Fruit fly (Drosophila melanogaster) whole organism, prepupa: Measurements from ENCODE around the gene dock.

Experiments
- Blimp-1 ChIP-seq: fragments of 200-800 bp; sonication (Bioruptor generic); optimal IDR thresholded peaks from 3 replicates; lab custom pipeline; 2017; ENCODE audit warnings: missing biosample characterization, missing genetic modification characterization, mild to moderate bottlenecking, moderate library complexity, missing genetic modification reagents
- CG10669 ChIP-seq: fragments of 200-800 bp; sonication (Bioruptor generic); optimal IDR thresholded peaks from 3 replicates; lab custom pipeline; 2018; ENCODE audit warnings: missing biosample characterization, mild to moderate bottlenecking, missing genetic modification characterization, moderate library complexity
- CG11294 ChIP-seq: fragments of 200-800 bp; sonication (Bioruptor generic); IDR thresholded peaks from 2 replicates; pipeline ENCODE4 v1.3.6; 2022; ENCODE audit warnings: missing biosample characterization, missing genetic modification characterization
- CG11762 ChIP-seq: fragments of 200-800 bp; sonication (Bioruptor generic); optimal IDR thresholded peaks from 3 replicates; lab custom pipeline; 2016; ENCODE audit warnings: missing biosample characterization, missing genetic modification characterization; ENCODE audit not compliant: insufficient read depth
- CG11902 ChIP-seq: fragments of 200-800 bp; sonication (Bioruptor generic); optimal IDR thresholded peaks from 3 replicates; lab custom pipeline; 2016; ENCODE audit warnings: missing biosample characterization, missing genetic modification characterization
- CG15336 ChIP-seq: fragments of 200-800 bp; sonication (Bioruptor generic); IDR thresholded peaks from 2 replicates; pipeline ENCODE4 v1.3.6; 2022; ENCODE audit warnings: missing biosample characterization, missing genetic modification characterization
- CG1621 ChIP-seq: fragments of 200-800 bp; sonication (Bioruptor generic); optimal IDR thresholded peaks from 3 replicates; lab custom pipeline; 2018; ENCODE audit warnings: missing biosample characterization, mild to moderate bottlenecking, missing genetic modification characterization
- CG16779 ChIP-seq: fragments of 200-800 bp; sonication (Bioruptor generic); optimal IDR thresholded peaks from 3 replicates; lab custom pipeline; 2017; ENCODE audit warnings: missing biosample characterization, mild to moderate bottlenecking, missing genetic modification characterization
- CG3032 ChIP-seq: fragments of 200-800 bp; optimal IDR thresholded peaks from 2 replicates; lab custom pipeline; 2019; ENCODE audit warnings: missing biosample characterization, mild to moderate bottlenecking, missing genetic modification characterization, moderate library complexity
- CG31627 ChIP-seq: fragments of 200-800 bp; sonication (Bioruptor generic); optimal IDR thresholded peaks from 3 replicates; lab custom pipeline; 2016; ENCODE audit warnings: missing biosample characterization, missing genetic modification characterization
- CG32006 ChIP-seq: fragments of 200-800 bp; sonication (Bioruptor generic); optimal IDR thresholded peaks from 3 replicates; lab custom pipeline; 2017; ENCODE audit warnings: missing biosample characterization, mild to moderate bottlenecking, missing genetic modification characterization
- CG34406 ChIP-seq: fragments of 200-800 bp; sonication (Bioruptor generic); optimal IDR thresholded peaks from 3 replicates; lab custom pipeline; 2016; ENCODE audit warnings: missing biosample characterization, missing genetic modification characterization
- CG4318 ChIP-seq: fragments of 200-800 bp; sonication (Bioruptor generic); optimal IDR thresholded peaks from 3 replicates; lab custom pipeline; 2017; ENCODE audit warnings: missing biosample characterization, mild to moderate bottlenecking, missing genetic modification characterization
- CG6163 ChIP-seq: fragments of 200-800 bp; sonication (Bioruptor generic); IDR thresholded peaks from 3 replicates; pipeline ENCODE4 v1.3.6; 2022; ENCODE audit warnings: missing biosample characterization, missing genetic modification characterization
- CG6276 ChIP-seq: fragments of 200-800 bp; sonication (Bioruptor generic); optimal IDR thresholded peaks from 2 replicates; lab custom pipeline; 2017; ENCODE audit warnings: missing biosample characterization, mild to moderate bottlenecking, missing genetic modification characterization
- CG6808 ChIP-seq: fragments of 200-800 bp; sonication (Bioruptor generic); optimal IDR thresholded peaks from 3 replicates; lab custom pipeline; 2017; ENCODE audit warnings: missing biosample characterization, missing genetic modification characterization, mild to moderate bottlenecking, moderate library complexity, missing genetic modification reagents
- CG6854 ChIP-seq: fragments of 200-800 bp; sonication (Bioruptor generic); optimal IDR thresholded peaks from 2 replicates; lab custom pipeline; 2017; ENCODE audit warnings: missing biosample characterization, mild to moderate bottlenecking, missing genetic modification characterization
- CG8319 ChIP-seq: fragments of 200-800 bp; sonication (Bioruptor generic); optimal IDR thresholded peaks from 3 replicates; lab custom pipeline; 2016; ENCODE audit warnings: missing biosample characterization, missing genetic modification characterization
- CG8632 ChIP-seq: fragments of 200-800 bp; sonication (Bioruptor generic); optimal IDR thresholded peaks from 3 replicates; lab custom pipeline; 2016; ENCODE audit warnings: missing biosample characterization, missing genetic modification characterization
- CG9139 ChIP-seq: fragments of 200-800 bp; sonication (Bioruptor generic); optimal IDR thresholded peaks from 3 replicates; lab custom pipeline; 2017; ENCODE audit warnings: missing biosample characterization, mild to moderate bottlenecking, missing genetic modification characterization
- Eip75B ChIP-seq: fragments of 200-800 bp; sonication (Bioruptor generic); optimal IDR thresholded peaks from 3 replicates; lab custom pipeline; 2016; ENCODE audit warnings: missing biosample characterization, missing genetic modification characterization
- Eip93F ChIP-seq: fragments of 200-800 bp; sonication (Bioruptor generic); optimal IDR thresholded peaks from 2 replicates; lab custom pipeline; 2016; ENCODE audit warnings: missing biosample characterization, mild to moderate bottlenecking, missing genetic modification characterization
- Ets21C ChIP-seq: fragments of 200-800 bp; sonication (Bioruptor generic); optimal IDR thresholded peaks from 3 replicates; lab custom pipeline; 2016; ENCODE audit warnings: missing biosample characterization, missing genetic modification characterization
- Gug ChIP-seq: fragments of 200-800 bp; sonication (Bioruptor generic); IDR thresholded peaks from 2 replicates; pipeline ENCODE4 v1.3.6; 2022; ENCODE audit warnings: missing biosample characterization, missing genetic modification characterization
- Hr38 ChIP-seq: sonication (Bioruptor generic); optimal IDR thresholded peaks from 2 replicates; lab custom pipeline; 2016; ENCODE audit warnings: missing biosample characterization, missing genetic modification characterization
- Hr39 ChIP-seq: fragments of 200-800 bp; sonication (Bioruptor generic); optimal IDR thresholded peaks from 2 replicates; lab custom pipeline; 2016; ENCODE audit warnings: missing biosample characterization, missing genetic modification characterization
- Lpt ChIP-seq: fragments of 200-800 bp; sonication (Bioruptor generic); optimal IDR thresholded peaks from 3 replicates; lab custom pipeline; 2016; ENCODE audit warnings: missing biosample characterization, missing genetic modification characterization
- OdsH ChIP-seq: fragments of 200-800 bp; sonication (Bioruptor generic); optimal IDR thresholded peaks from 3 replicates; lab custom pipeline; 2016; ENCODE audit warnings: missing biosample characterization, missing genetic modification characterization
- Smox ChIP-seq: fragments of 200-800 bp; sonication (Bioruptor generic); optimal IDR thresholded peaks from 3 replicates; lab custom pipeline; 2016; ENCODE audit warnings: missing biosample characterization, missing genetic modification characterization
- Sox102F ChIP-seq: fragments of 200-800 bp; sonication (Bioruptor generic); optimal IDR thresholded peaks from 2 replicates; lab custom pipeline; 2016; ENCODE audit warnings: missing biosample characterization, mild to moderate bottlenecking, missing genetic modification characterization
- Sox15 ChIP-seq: fragments of 200-800 bp; sonication (Bioruptor generic); optimal IDR thresholded peaks from 3 replicates; lab custom pipeline; 2016; ENCODE audit warnings: missing biosample characterization, missing genetic modification characterization
- acj6 ChIP-seq: fragments of 200-800 bp; sonication (Bioruptor generic); optimal IDR thresholded peaks from 3 replicates; lab custom pipeline; 2016; ENCODE audit warnings: missing biosample characterization, missing genetic modification characterization
- cyc ChIP-seq: fragments of 200-800 bp; sonication (Bioruptor generic); optimal IDR thresholded peaks from 3 replicates; lab custom pipeline; 2016; ENCODE audit warnings: missing biosample characterization, missing genetic modification characterization
- dac ChIP-seq: fragments of 200-800 bp; sonication (Bioruptor generic); optimal IDR thresholded peaks from 2 replicates; lab custom pipeline; 2017; ENCODE audit warnings: missing biosample characterization, mild to moderate bottlenecking, missing genetic modification characterization
- dsx ChIP-seq: fragments of 200-800 bp; optimal IDR thresholded peaks from 3 replicates; lab custom pipeline; 2019; ENCODE audit warnings: missing biosample characterization, mild to moderate bottlenecking, missing genetic modification characterization, moderate library complexity; ENCODE audit not compliant: poor library complexity, severe bottlenecking
- eg ChIP-seq: fragments of 200-800 bp; sonication (Bioruptor generic); IDR thresholded peaks from 3 replicates; pipeline ENCODE4 v1.3.6; 2022; ENCODE audit warnings: missing biosample characterization, missing genetic modification characterization
- esn ChIP-seq: fragments of 200-800 bp; sonication (Bioruptor generic); optimal IDR thresholded peaks from 2 replicates; lab custom pipeline; 2016; ENCODE audit warnings: missing biosample characterization, mild to moderate bottlenecking, missing genetic modification characterization, moderate library complexity
- fd59A ChIP-seq: fragments of 200-800 bp; sonication (Bioruptor generic); optimal IDR thresholded peaks from 2 replicates; lab custom pipeline; 2017; ENCODE audit warnings: missing biosample characterization, mild to moderate bottlenecking, missing genetic modification characterization, missing genetic modification reagents
- fd85E ChIP-seq: fragments of 200-800 bp; sonication (Bioruptor generic); optimal IDR thresholded peaks from 3 replicates; lab custom pipeline; 2016; ENCODE audit warnings: missing biosample characterization, missing genetic modification characterization
- net ChIP-seq: fragments of 200-800 bp; sonication (Bioruptor generic); optimal IDR thresholded peaks from 3 replicates; lab custom pipeline; 2016; ENCODE audit warnings: missing biosample characterization, missing genetic modification characterization
- pdm3 ChIP-seq: fragments of 200-800 bp; sonication (Bioruptor generic); optimal IDR thresholded peaks from 3 replicates; lab custom pipeline; 2016; ENCODE audit warnings: missing biosample characterization, missing genetic modification characterization
- salr ChIP-seq, 2 experiments: fragments of 200-800 bp; sonication (Bioruptor generic); optimal IDR thresholded peaks; 3 replicates each; lab custom pipeline; 2016 to 2018; ENCODE audit warnings: missing biosample characterization in 2 of 2, missing genetic modification characterization in 2 of 2, mild to moderate bottlenecking in 1 of 2
- spab ChIP-seq: fragments of 200-800 bp; sonication (Bioruptor generic); optimal IDR thresholded peaks from 2 replicates; lab custom pipeline; 2017; ENCODE audit warnings: missing biosample characterization, mild to moderate bottlenecking, missing genetic modification characterization, missing genetic modification reagents
- svp ChIP-seq: fragments of 200-800 bp; sonication (Bioruptor generic); peaks from one replicate; lab custom pipeline; 2016; ENCODE audit warnings: missing biosample characterization, missing genetic modification characterization
- vri ChIP-seq: fragments of 200-800 bp; sonication (Bioruptor generic); optimal IDR thresholded peaks from 3 replicates; lab custom pipeline; 2016; ENCODE audit warnings: missing biosample characterization, mild to moderate bottlenecking, missing genetic modification characterization

The dock gene

DNA sequence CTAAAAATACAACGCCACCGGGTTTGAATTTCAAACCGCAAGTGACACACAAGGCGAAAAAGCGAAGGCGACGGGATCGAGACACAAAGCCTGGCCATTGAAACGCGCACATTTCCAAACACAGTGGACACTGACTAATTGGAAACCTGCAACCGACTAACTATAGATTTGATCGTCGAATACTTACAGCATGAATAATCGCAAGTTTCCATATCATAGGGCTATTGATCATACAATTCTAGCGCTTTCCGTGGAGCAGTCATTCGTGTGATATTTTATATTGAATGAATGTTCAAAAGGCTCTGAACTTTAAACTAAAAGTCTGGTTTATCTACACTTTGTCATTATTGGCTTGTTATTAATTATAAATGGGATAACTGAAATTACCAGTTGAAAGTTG lies 17.5 kb downstream of the dock start (continued):
- TF ChIP-seq Blimp-1: peak; percentile 1
- peak; percentile 35 for TF ChIP-seq CG32006 (GFP tag; lab: Kevin White, UChicago)
- no peak for TF ChIP-seq CG11294 (GFP tag; lab: Robert Waterston, UW)
- TF ChIP-seq acj6: no peak
- TF ChIP-seq fd59A (GFP tag; lab: Kevin White, UChicago): no peak
- no peak for TF ChIP-seq CG10669 (GFP tag; lab: Kevin White, UChicago)
- no peak for TF ChIP-seq CG6163 (GFP tag; lab: Robert Waterston, UW)
- TF ChIP-seq CG11902 (GFP tag; lab: Kevin White, UChicago): no peak
- no peak for TF ChIP-seq spab
- TF ChIP-seq Ets21C (GFP tag; lab: Kevin White, UChicago): peak; percentile 24
- TF ChIP-seq vri: peak; percentile 4
- no peak for TF ChIP-seq CG11762 (GFP tag; lab: Kevin White, UChicago)
- peak; percentile 53 for TF ChIP-seq Hr39 (GFP tag; lab: Kevin White, UChicago)
- TF ChIP-seq CG1621 (tag; lab: Kevin White, UChicago): no peak
- no peak for TF ChIP-seq CG15336 (GFP tag; lab: Robert Waterston, UW)
- TF ChIP-seq Sox102F (GFP tag; lab: Kevin White, UChicago): peak; percentile 4
- peak; percentile 3 for TF ChIP-seq Lpt (GFP tag; lab: Kevin White, UChicago)
- no peak for TF ChIP-seq CG3032 (tag; lab: Kevin White, UChicago)
- TF ChIP-seq Eip75B (GFP tag; lab: Kevin White, UChicago): peak; percentile 30
- no peak for TF ChIP-seq dac (GFP tag; lab: Kevin White, UChicago)

dm6 chr2L:843850-844791 lies 18.4 kb downstream of the dock start:
- peak; percentile 28 for TF ChIP-seq CG3032 (tag; lab: Kevin White, UChicago)
- no peak for TF ChIP-seq esn
- no peak for TF ChIP-seq CG11762 (GFP tag; lab: Kevin White, UChicago)
- no peak for TF ChIP-seq Sox15
- no peak for TF ChIP-seq CG8319 (GFP tag; lab: Kevin White, UChicago)
- TF ChIP-seq CG11294 (GFP tag; lab: Robert Waterston, UW): no peak; the same call in 1 of the 2 replicates
- TF ChIP-seq CG11902 (GFP tag; lab: Kevin White, UChicago): no peak
- TF ChIP-seq CG4318 (GFP tag; lab: Kevin White, UChicago): no peak
- TF ChIP-seq OdsH (GFP tag; lab: Kevin White, UChicago): no peak
- peak; percentile 45 for TF ChIP-seq CG1621 (tag; lab: Kevin White, UChicago)
- no peak for TF ChIP-seq Sox102F (GFP tag; lab: Kevin White, UChicago)
- no peak for TF ChIP-seq CG9139 (GFP tag; lab: Kevin White, UChicago)
- TF ChIP-seq CG31627 (GFP tag; lab: Kevin White, UChicago): no peak
- TF ChIP-seq salr (GFP tag; optimal IDR thresholded peaks at IDR 0.05; lab: Kevin White, UChicago): peak in 1 of 2 experiments; percentile 19
- peak; percentile 22 for TF ChIP-seq pdm3 (GFP tag; lab: Kevin White, UChicago)
- TF ChIP-seq vri: no peak
- no peak for TF ChIP-seq Eip93F (GFP tag; lab: Kevin White, UChicago)
- no peak for TF ChIP-seq CG34406
- no peak for TF ChIP-seq Hr38 (GFP tag; lab: Kevin White, UChicago)
- peak; percentile 34 for TF ChIP-seq CG6808 (GFP tag; lab: Kevin White, UChicago)
- no peak for TF ChIP-seq dsx (GFP tag; lab: Kevin White, UChicago)
- no peak for TF ChIP-seq CG8632 (GFP tag; lab: Kevin White, UChicago)
- TF ChIP-seq CG6276 (GFP tag; lab: Kevin White, UChicago): no peak
- peak; percentile 34 for TF ChIP-seq spab
- TF ChIP-seq CG6163 (GFP tag; lab: Robert Waterston, UW): peak; percentile 80
- TF ChIP-seq CG16779: no peak
- no peak for TF ChIP-seq fd85E
- TF ChIP-seq dac (GFP tag; lab: Kevin White, UChicago): peak; percentile 11
- TF ChIP-seq Lpt (GFP tag; lab: Kevin White, UChicago): no peak
- peak; percentile 41 for TF ChIP-seq svp
- peak; percentile 18 for TF ChIP-seq acj6
- peak; percentile 49 for TF ChIP-seq CG15336 (GFP tag; lab: Robert Waterston, UW)
- TF ChIP-seq cyc (GFP tag; lab: Kevin White, UChicago): no peak
- peak; percentile 36 for TF ChIP-seq net (GFP tag; lab: Kevin White, UChicago)
- TF ChIP-seq Gug (GFP tag; lab: Robert Waterston, UW): peak; percentile 38
- no peak for TF ChIP-seq Ets21C (GFP tag; lab: Kevin White, UChicago)
- TF ChIP-seq Smox: no peak
- peak; percentile 74 for TF ChIP-seq eg (GFP tag; lab: Robert Waterston, UW)
- peak; percentile 16 for TF ChIP-seq CG6854 (GFP tag; lab: Kevin White, UChicago)
- TF ChIP-seq Hr39 (GFP tag; lab: Kevin White, UChicago): no peak
